Fruit fly (Drosophila melanogaster): ENCODE results near the gene CG10866.

DNA sequence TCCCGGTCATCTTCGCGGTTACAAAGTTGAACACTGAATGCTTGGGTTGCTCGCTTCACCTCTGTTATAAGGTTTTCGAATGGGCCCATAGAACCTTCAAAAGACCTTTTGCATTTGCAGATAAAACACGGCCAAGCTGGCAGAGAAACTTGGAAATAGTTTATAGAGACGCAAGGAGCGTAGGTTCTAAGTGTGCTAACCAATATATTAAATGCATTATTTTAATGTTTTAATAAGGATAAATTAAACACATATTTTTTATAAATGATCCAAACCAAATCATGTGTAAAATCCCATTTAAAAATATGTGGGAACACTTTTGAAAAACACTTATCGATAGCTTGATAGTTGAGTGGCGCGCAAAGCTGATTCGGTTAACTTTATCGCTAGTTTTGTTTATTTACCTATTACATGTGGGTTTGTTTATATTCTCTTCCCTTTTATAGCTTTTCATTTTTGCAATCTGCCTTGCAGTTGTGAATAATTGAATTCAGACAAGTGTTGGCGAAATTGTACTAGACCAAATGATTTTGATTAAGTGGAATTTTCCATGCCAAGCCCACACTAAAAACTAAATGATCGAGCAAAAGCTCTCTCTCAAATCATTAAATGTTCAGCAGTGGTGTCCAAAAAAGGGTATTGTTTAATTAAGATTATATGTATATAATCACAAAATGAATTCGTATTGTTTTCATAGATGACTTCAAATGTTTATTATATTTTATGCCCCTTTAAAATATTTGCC is 2.5 kb upstream of the CG10866 start, which contains the start of gene CG12766:
- TF ChIP-seq CG8478 (optimal IDR thresholded peaks at IDR 0.05) (no peak), usp (GFP tag; optimal IDR thresholded peaks at IDR 0.05) (no peak)

All from whole organism.